Worm (Caenorhabditis elegans) whole organism, young adult: Measurements from ENCODE around the gene cdt-2.

Source experiments
- B0336.3 ChIP-seq: fragments of 200-800 bp; sonication (Bioruptor generic); IDR thresholded peaks from 2 replicates; pipeline ENCODE4 v1.3.6; 2022; ENCODE audit warnings: missing genetic modification characterization, missing compliant biosample characterization
- C06A6.2 ChIP-seq: fragments of 200-800 bp; sonication (Bioruptor generic); conservative IDR thresholded peaks from 2 replicates; pipeline ENCODE4 v1.3.6; 2022; ENCODE audit warnings: missing genetic modification characterization, missing compliant biosample characterization
- F37B4.10 ChIP-seq: fragments of 200-800 bp; sonication (Bioruptor generic); IDR thresholded peaks from 2 replicates; pipeline ENCODE4 v1.3.6; 2022; ENCODE audit warnings: missing genetic modification characterization, missing compliant biosample characterization
- F39B2.1 ChIP-seq: fragments of 200-800 bp; sonication (Bioruptor generic); IDR thresholded peaks from 2 replicates; pipeline ENCODE4 v1.3.6; 2022; ENCODE audit warnings: missing genetic modification reagents, missing genetic modification characterization, missing compliant biosample characterization
- F57A8.1 ChIP-seq: fragments of 200-800 bp; sonication (Bioruptor generic); optimal IDR thresholded peaks from 2 replicates; lab custom pipeline; 2018; ENCODE audit warnings: mild to moderate bottlenecking, missing genetic modification characterization, moderate library complexity, missing compliant biosample characterization
- T07F8.4 ChIP-seq: sonication (generic microtip); optimal IDR thresholded peaks from 2 replicates; lab custom pipeline; 2016; ENCODE audit warnings: mild to moderate bottlenecking, missing genetic modification characterization, moderate library complexity, missing compliant biosample characterization
- Y79H2A.3 ChIP-seq: fragments of 200-800 bp; sonication (Bioruptor generic); conservative IDR thresholded peaks from 2 replicates; pipeline ENCODE4 v1.3.6; 2022; ENCODE audit warnings: missing genetic modification reagents, missing genetic modification characterization, missing compliant biosample characterization
- aptf-2 ChIP-seq: fragments of 200-800 bp; sonication (Bioruptor generic); conservative IDR thresholded peaks from 2 replicates; pipeline ENCODE4 v1.3.6; 2022; ENCODE audit warnings: missing genetic modification reagents, missing genetic modification characterization, missing compliant biosample characterization
- aptf-3 ChIP-seq: fragments of 200-800 bp; sonication (Bioruptor generic); IDR thresholded peaks from 2 replicates; pipeline ENCODE4 v1.3.6; 2022; ENCODE audit warnings: missing genetic modification characterization, missing compliant biosample characterization
- attf-6 ChIP-seq: fragments of 200-800 bp; sonication (Bioruptor generic); IDR thresholded peaks from 2 replicates; pipeline ENCODE4 v1.3.6; 2022; ENCODE audit warnings: missing genetic modification reagents, missing genetic modification characterization, missing compliant biosample characterization
- bed-1 ChIP-seq: fragments of 200-800 bp; sonication (Bioruptor generic); IDR thresholded peaks from 2 replicates; pipeline ENCODE4 v1.3.6; 2022; ENCODE audit warnings: missing genetic modification reagents, missing genetic modification characterization, missing compliant biosample characterization
- bed-2 ChIP-seq: fragments of 200-800 bp; sonication (Bioruptor generic); IDR thresholded peaks from 2 replicates; pipeline ENCODE4 v1.3.6; 2022; ENCODE audit warnings: missing genetic modification reagents, missing genetic modification characterization, missing compliant biosample characterization
- cebp-2 ChIP-seq: fragments of 200-800 bp; sonication (Bioruptor generic); IDR thresholded peaks from 2 replicates; pipeline ENCODE4 v1.3.6; 2022; ENCODE audit warnings: missing genetic modification characterization, missing compliant biosample characterization
- ceh-79 ChIP-seq: sonication (generic microtip); optimal IDR thresholded peaks from 2 replicates; lab custom pipeline; 2017; ENCODE audit warnings: mild to moderate bottlenecking, missing genetic modification characterization, missing compliant biosample characterization
- chd-7 ChIP-seq: sonication (generic microtip); optimal IDR thresholded peaks from 2 replicates; lab custom pipeline; 2016; ENCODE audit warnings: mild to moderate bottlenecking, missing genetic modification characterization, moderate library complexity, missing compliant biosample characterization
- dox-1 ChIP-seq: fragments of 200-800 bp; sonication (Bioruptor generic); IDR thresholded peaks from 2 replicates; pipeline ENCODE4 v1.3.6; 2022; ENCODE audit warnings: missing genetic modification reagents, missing genetic modification characterization, missing compliant biosample characterization
- egl-18 ChIP-seq: fragments of 200-800 bp; sonication (Bioruptor generic); IDR thresholded peaks from 2 replicates; pipeline ENCODE4 v1.3.6; 2022; ENCODE audit warnings: missing genetic modification reagents, missing genetic modification characterization, missing compliant biosample characterization
- egrh-3 ChIP-seq: fragments of 200-800 bp; sonication (Bioruptor generic); IDR thresholded peaks from 2 replicates; pipeline ENCODE4 v1.3.6; 2022; ENCODE audit warnings: missing genetic modification reagents, missing genetic modification characterization, missing compliant biosample characterization
- fkh-3 ChIP-seq: sonication (generic microtip); optimal IDR thresholded peaks from 2 replicates; lab custom pipeline; 2016; ENCODE audit warnings: mild to moderate bottlenecking, missing genetic modification characterization, missing compliant biosample characterization
- him-1 ChIP-seq: sonication (generic microtip); optimal IDR thresholded peaks from 2 replicates; lab custom pipeline; 2016; ENCODE audit warnings: missing genotype, missing genetic modification reagents, missing genetic modification characterization, missing compliant biosample characterization
- hmg-20 ChIP-seq: fragments of 200-800 bp; sonication (Bioruptor generic); IDR thresholded peaks from 2 replicates; pipeline ENCODE4 v1.3.6; 2022; ENCODE audit warnings: missing genetic modification reagents, missing genetic modification characterization, missing compliant biosample characterization
- hsf-1 ChIP-seq: fragments of 200-800 bp; sonication (Bioruptor generic); IDR thresholded peaks from 2 replicates; pipeline ENCODE4 v1.3.6; 2022; ENCODE audit warnings: missing genetic modification reagents, missing genetic modification characterization, missing compliant biosample characterization
- lag-1 ChIP-seq: fragments of 200-800 bp; sonication (Bioruptor generic); IDR thresholded peaks from 2 replicates; pipeline ENCODE4 v1.3.6; 2022; ENCODE audit warnings: missing genetic modification reagents, missing genetic modification characterization, missing compliant biosample characterization
- let-607 ChIP-seq, 2 experiments: fragments of 200-800 bp in 1 of 2; sonication (Bioruptor generic) in 1 of 2; sonication (generic microtip) in 1 of 2; optimal IDR thresholded peaks; 2 replicates each; lab custom pipeline; 2016 to 2018; ENCODE audit warnings: mild to moderate bottlenecking in 2 of 2, missing compliant biosample characterization in 2 of 2, missing genetic modification characterization in 2 of 2, moderate library complexity in 2 of 2, missing genotype in 1 of 2
- lin-40 ChIP-seq: sonication (generic microtip); optimal IDR thresholded peaks from 2 replicates; lab custom pipeline; 2016; ENCODE audit warnings: missing genetic modification characterization, mild to moderate bottlenecking, missing compliant biosample characterization, missing genotype, missing genetic modification reagents
- lir-1 ChIP-seq: fragments of 200-800 bp; sonication (Bioruptor generic); conservative IDR thresholded peaks from 2 replicates; pipeline ENCODE4 v1.3.6; 2022; ENCODE audit warnings: missing genetic modification reagents, missing genetic modification characterization, missing compliant biosample characterization
- lsy-27 ChIP-seq: sonication (generic microtip); optimal IDR thresholded peaks from 2 replicates; lab custom pipeline; 2017; ENCODE audit warnings: missing genetic modification characterization, mild to moderate bottlenecking, missing compliant biosample characterization, antibody characterized with exemption, missing genotype, borderline replicate concordance; ENCODE audit not compliant: insufficient read depth
- madf-3 ChIP-seq: fragments of 200-800 bp; sonication (Bioruptor generic); IDR thresholded peaks from 2 replicates; pipeline ENCODE4 v1.3.6; 2022; ENCODE audit warnings: missing genetic modification reagents, missing genetic modification characterization, missing compliant biosample characterization
- mxl-1 ChIP-seq: sonication (generic microtip); optimal IDR thresholded peaks from 2 replicates; lab custom pipeline; 2016; ENCODE audit warnings: missing genetic modification characterization, missing compliant biosample characterization
- nfya-2 ChIP-seq: fragments of 200-800 bp; sonication (Bioruptor generic); IDR thresholded peaks from 2 replicates; pipeline ENCODE4 v1.3.6; 2022; ENCODE audit warnings: missing genetic modification reagents, missing genetic modification characterization, missing compliant biosample characterization
- nhr-120 ChIP-seq: fragments of 200-800 bp; sonication (Bioruptor generic); IDR thresholded peaks from 2 replicates; pipeline ENCODE4 v1.3.6; 2022; ENCODE audit warnings: missing genetic modification characterization, missing compliant biosample characterization
- pbrm-1 ChIP-seq: fragments of 200-800 bp; sonication (Bioruptor generic); IDR thresholded peaks from 2 replicates; pipeline ENCODE4 v1.3.6; 2022; ENCODE audit warnings: missing genetic modification reagents, missing genetic modification characterization, missing compliant biosample characterization
- rcor-1 ChIP-seq: fragments of 200-800 bp; sonication (Bioruptor generic); IDR thresholded peaks from 2 replicates; pipeline ENCODE4 v1.3.6; 2022; ENCODE audit warnings: missing genetic modification reagents, missing genetic modification characterization, missing compliant biosample characterization
- rec-8 ChIP-seq, 2 experiments: sonication (generic microtip); optimal IDR thresholded peaks; 2 replicates each; lab custom pipeline; 2016; ENCODE audit warnings: mild to moderate bottlenecking in 2 of 2, missing genetic modification characterization in 2 of 2, missing genetic modification reagents in 2 of 2, missing genotype in 2 of 2, missing biosample characterization in 1 of 2, missing compliant biosample characterization in 1 of 2, moderate library complexity in 1 of 2
- repo-1 ChIP-seq: sonication (generic microtip); optimal IDR thresholded peaks from 2 replicates; lab custom pipeline; 2017; ENCODE audit warnings: mild to moderate bottlenecking, missing genetic modification characterization, missing compliant biosample characterization
- rpc-1 ChIP-seq, 2 experiments: fragments of 150-350 bp in 1 of 2; sonication (generic microtip) in 1 of 2; optimal IDR thresholded peaks; 2 replicates each; lab custom pipeline; 2014 to 2018; ENCODE audit warnings: missing biosample characterization in 1 of 2, missing genetic modification characterization in 1 of 2, missing genetic modification reagents in 1 of 2, missing genotype in 1 of 2
- sptf-2 ChIP-seq: fragments of 200-800 bp; sonication (Bioruptor generic); optimal IDR thresholded peaks from 2 replicates; lab custom pipeline; 2018; ENCODE audit warnings: mild to moderate bottlenecking, missing genetic modification characterization, missing compliant biosample characterization
- xnd-1 ChIP-seq: sonication (generic microtip); optimal IDR thresholded peaks from 2 replicates; lab custom pipeline; 2016; ENCODE audit warnings: missing genotype, missing genetic modification reagents, missing genetic modification characterization, missing compliant biosample characterization
- zfh-2 ChIP-seq: fragments of 200-800 bp; sonication (Bioruptor generic); conservative IDR thresholded peaks from 2 replicates; pipeline ENCODE4 v1.3.6; 2022; ENCODE audit warnings: missing genetic modification reagents, missing genetic modification characterization, missing compliant biosample characterization
- ztf-6 ChIP-seq: fragments of 200-800 bp; sonication (Bioruptor generic); IDR thresholded peaks from 2 replicates; pipeline ENCODE4 v1.3.6; 2022; ENCODE audit warnings: missing genetic modification reagents, missing genetic modification characterization, missing compliant biosample characterization

The cdt-2 gene

ce11 chrV:15002184-15002690 is 11.3 kb upstream of the cdt-2 start, which contains the start of the genes fib-1 and mut-15 (continued):
- peak; percentile 47 for TF ChIP-seq xnd-1 (tag; lab: Kevin White, UChicago)
- no peak for TF ChIP-seq ztf-6 (GFP tag; lab: Robert Waterston, UW)
- no peak for TF ChIP-seq rec-8 (tag; optimal IDR thresholded peaks at IDR 0.05; lab: Kevin White, UChicago)
- no peak for TF ChIP-seq cebp-2 (GFP tag; lab: Robert Waterston, UW)
- TF ChIP-seq fkh-3 (tag; lab: Kevin White, UChicago): no peak
- TF ChIP-seq F39B2.1: no peak
- TF ChIP-seq repo-1: no peak
- no peak for TF ChIP-seq bed-1 (GFP tag; lab: Robert Waterston, UW)
- TF ChIP-seq ceh-79 (tag; lab: Kevin White, UChicago): no peak
- TF ChIP-seq him-1: peak; percentile 18
- no peak for TF ChIP-seq nfya-2 (GFP tag; lab: Robert Waterston, UW)
- TF ChIP-seq bed-2: peak; percentile 66; the same call in 1 of the 2 replicates
- TF ChIP-seq F37B4.10 (GFP tag; lab: Robert Waterston, UW): no peak
- TF ChIP-seq mxl-1 (tag; lab: Kevin White, UChicago): no peak
- TF ChIP-seq let-607 (tag; optimal IDR thresholded peaks at IDR 0.05; lab: Kevin White, UChicago): peak in 1 of 2 experiments; percentile 52
- peak; percentile 78 for TF ChIP-seq aptf-2 (GFP tag; lab: Robert Waterston, UW)
- no peak for TF ChIP-seq lag-1 (GFP tag; lab: Robert Waterston, UW)
- TF ChIP-seq C06A6.2 (GFP tag; lab: Robert Waterston, UW): no peak
- peak; percentile 86 for TF ChIP-seq lin-40 (tag; lab: Kevin White, UChicago)
- no peak for TF ChIP-seq nhr-120
- no peak for TF ChIP-seq lsy-27 (tag; lab: Kevin White, UChicago)
- TF ChIP-seq madf-3 (GFP tag; lab: Robert Waterston, UW): no peak
- peak; percentile 51; the same call in 1 of the 2 replicates for TF ChIP-seq B0336.3
- TF ChIP-seq Y79H2A.3 (GFP tag; lab: Robert Waterston, UW): no peak
- peak; percentile 54; the same call in 1 of the 2 replicates for TF ChIP-seq lir-1 (GFP tag; lab: Robert Waterston, UW)
- TF ChIP-seq chd-7 (tag; lab: Kevin White, UChicago): peak; percentile 13
- no peak for TF ChIP-seq egl-18 (GFP tag; lab: Robert Waterston, UW)
- TF ChIP-seq dox-1 (GFP tag; lab: Robert Waterston, UW): peak; percentile 90
- peak; percentile 91 for TF ChIP-seq pbrm-1 (GFP tag; lab: Robert Waterston, UW)
- no peak for TF ChIP-seq hmg-20

DNA sequence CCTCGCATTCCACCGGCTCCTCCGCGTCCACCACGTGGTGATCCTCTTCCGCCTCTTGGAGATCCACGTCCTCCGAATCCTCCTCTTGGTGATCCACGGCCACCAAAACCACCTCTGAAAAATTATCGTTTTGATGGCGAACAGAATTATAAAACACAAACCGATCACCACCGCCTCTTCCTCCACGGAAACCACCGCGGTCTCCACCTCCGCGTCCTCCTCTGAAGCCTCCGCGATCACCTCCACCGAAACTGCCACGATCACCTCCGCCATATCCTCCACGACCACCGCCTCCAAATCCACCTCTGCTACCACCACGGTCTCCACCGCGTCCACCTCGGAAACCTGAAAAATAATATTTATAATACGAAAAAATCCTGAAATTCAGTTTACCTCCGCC is 10.6 kb upstream of the cdt-2 start:
- peak; percentile 2 for TF ChIP-seq sptf-2 (GFP tag; lab: Kevin White, UChicago)
- TF ChIP-seq rpc-1 (optimal IDR thresholded peaks at IDR 0.05; lab: Kevin White, UChicago): no peak
- TF ChIP-seq rpc-1 (tag; optimal IDR thresholded peaks at IDR 0.05; lab: Kevin White, UChicago): no peak
- peak; percentile 35; the same call in 1 of the 2 replicates for TF ChIP-seq attf-6 (GFP tag; lab: Robert Waterston, UW)
- TF ChIP-seq T07F8.4 (tag; lab: Kevin White, UChicago): no peak
- TF ChIP-seq rcor-1 (GFP tag; lab: Robert Waterston, UW): no peak
- peak; percentile 11; the same call in 1 of the 2 replicates for TF ChIP-seq dox-1 (GFP tag; lab: Robert Waterston, UW)
- TF ChIP-seq hsf-1 (GFP tag; lab: Robert Waterston, UW): peak; percentile 5; the same call in 1 of the 2 replicates
- TF ChIP-seq aptf-3 (GFP tag; lab: Robert Waterston, UW): no peak
- TF ChIP-seq F57A8.1 (GFP tag; lab: Kevin White, UChicago): peak; percentile 20
- TF ChIP-seq zfh-2 (GFP tag; lab: Robert Waterston, UW): peak; percentile 87
- TF ChIP-seq egrh-3 (GFP tag; lab: Robert Waterston, UW): peak; percentile 78
